Worm (Caenorhabditis elegans): ENCODE measurements around the gene F28F9.2.

F28F9.2 gene

ce11 chrIV:3874417-3874816 lies 34.9 kb downstream of the F28F9.2 start (continued):
- TF ChIP-seq lin-11 (tag; optimal IDR thresholded peaks at IDR 0.05) (no peak), lin-13 (GFP tag; optimal IDR thresholded peaks at IDR 0.05) (no peak), egl-27 (tag; optimal IDR thresholded peaks at IDR 0.05) (no peak), sma-3 (GFP tag; optimal IDR thresholded peaks at IDR 0.05) (no peak), crh-2 (tag; optimal IDR thresholded peaks at IDR 0.05) (peak; percentile 40), gmeb-1 (tag; optimal IDR thresholded peaks at IDR 0.05) (no peak), mdl-1 (tag; optimal IDR thresholded peaks at IDR 0.05) (no peak)

ce11 chrIV:3875260-3875659 lies 35.7 kb downstream of the F28F9.2 start:
- no peak for TF ChIP-seq R02D3.7 (tag; optimal IDR thresholded peaks at IDR 0.05)
- peak; percentile 75 for TF ChIP-seq unc-55 (GFP tag; optimal IDR thresholded peaks at IDR 0.05)
- peak; percentile 45 for TF ChIP-seq sem-4 (tag; optimal IDR thresholded peaks at IDR 0.05)
- peak; percentile 59 for TF ChIP-seq C34F6.9 (tag; optimal IDR thresholded peaks at IDR 0.05)
- peak; percentile 42 for TF ChIP-seq sma-3 (GFP tag; optimal IDR thresholded peaks at IDR 0.05)
- TF ChIP-seq nhr-12 (tag; optimal IDR thresholded peaks at IDR 0.05) = no peak
- TF ChIP-seq mab-5 (tag; optimal IDR thresholded peaks at IDR 0.05) = peak; percentile 85
- peak; percentile 73 for TF ChIP-seq sma-9 (GFP tag; optimal IDR thresholded peaks at IDR 0.05)
- TF ChIP-seq sma-9 (tag; optimal IDR thresholded peaks at IDR 0.05) = no peak
- TF ChIP-seq unc-39 (tag; optimal IDR thresholded peaks at IDR 0.05) = no peak
- peak; percentile 41 for TF ChIP-seq Y55F3AM.14 (GFP tag; optimal IDR thresholded peaks at IDR 0.05)
- TF ChIP-seq ztf-4 (tag; optimal IDR thresholded peaks at IDR 0.05) = no peak
- TF ChIP-seq F13H6.1 (tag; optimal IDR thresholded peaks at IDR 0.05) = peak; percentile 33
- TF ChIP-seq egl-27 (tag; optimal IDR thresholded peaks at IDR 0.05) = peak; percentile 21
- TF ChIP-seq fos-1 (tag; optimal IDR thresholded peaks at IDR 0.05) = peak; percentile 82
- TF ChIP-seq nhr-129 (tag; optimal IDR thresholded peaks at IDR 0.05) = peak; percentile 47
- peak; percentile 31 for TF ChIP-seq crh-2 (tag; optimal IDR thresholded peaks at IDR 0.05)
- TF ChIP-seq lin-13 (GFP tag; optimal IDR thresholded peaks at IDR 0.05) = no peak
- no peak for TF ChIP-seq aly-2 (tag; optimal IDR thresholded peaks at IDR 0.05)
- TF ChIP-seq unc-62 (GFP tag; optimal IDR thresholded peaks at IDR 0.05) = no peak
- no peak for TF ChIP-seq elt-1 (tag; optimal IDR thresholded peaks at IDR 0.05)
- TF ChIP-seq mdl-1 (tag; optimal IDR thresholded peaks at IDR 0.05) = no peak
- TF ChIP-seq snpc-4 (tag; optimal IDR thresholded peaks at IDR 0.05) = no peak
- TF ChIP-seq ztf-1 (GFP tag; conservative IDR thresholded peaks at IDR 0.05) = no peak
- no peak for TF ChIP-seq nhr-77 (tag; optimal IDR thresholded peaks at IDR 0.05)
- TF ChIP-seq ztf-11 (tag; optimal IDR thresholded peaks at IDR 0.05) = no peak
- TF ChIP-seq nhr-25 (tag; optimal IDR thresholded peaks at IDR 0.05) = no peak
- TF ChIP-seq ama-1 (optimal IDR thresholded peaks at IDR 0.05) = no peak
- TF ChIP-seq elt-3 (tag; optimal IDR thresholded peaks at IDR 0.05) = no peak

ce11 chrIV:3876955-3877354 lies 37.4 kb downstream of the F28F9.2 start:
- TF ChIP-seq skn-1 (tag; optimal IDR thresholded peaks at IDR 0.05) = no peak
- no peak for TF ChIP-seq peb-1 (tag; optimal IDR thresholded peaks at IDR 0.05)
- no peak for TF ChIP-seq mab-5 (tag; optimal IDR thresholded peaks at IDR 0.05)
- no peak for TF ChIP-seq lin-13 (GFP tag; optimal IDR thresholded peaks at IDR 0.05)
- no peak for TF ChIP-seq dmd-4 (tag; optimal IDR thresholded peaks at IDR 0.05)
- TF ChIP-seq lin-39 (tag; optimal IDR thresholded peaks at IDR 0.05) = no peak
- TF ChIP-seq nhr-23 (tag; optimal IDR thresholded peaks at IDR 0.05) = no peak
- no peak for TF ChIP-seq elt-3 (tag; optimal IDR thresholded peaks at IDR 0.05)
- no peak for TF ChIP-seq ZK546.5 (tag; optimal IDR thresholded peaks at IDR 0.05)
- TF ChIP-seq nhr-10 (tag; optimal IDR thresholded peaks at IDR 0.05) = no peak
- no peak for TF ChIP-seq nhr-77 (tag; optimal IDR thresholded peaks at IDR 0.05)
- TF ChIP-seq ceh-82 (tag; optimal IDR thresholded peaks at IDR 0.05) = no peak
- no peak for TF ChIP-seq snpc-4 (tag; optimal IDR thresholded peaks at IDR 0.05)
- TF ChIP-seq sma-3 (GFP tag; optimal IDR thresholded peaks at IDR 0.05) = no peak

ce11 chrIV:3878283-3878938 lies 38.9 kb downstream of the F28F9.2 start, which contains the start of gene F37C4.6:
F37C4.6 (minus strand) TSS chrIV:3878333.
- no peak for TF ChIP-seq nhr-129 (tag; optimal IDR thresholded peaks at IDR 0.05)
- peak; percentile 27 for TF ChIP-seq fos-1 (tag; optimal IDR thresholded peaks at IDR 0.05)
